Worm (Caenorhabditis elegans): ENCODE measurements around the gene C11E4.8.

DNA sequence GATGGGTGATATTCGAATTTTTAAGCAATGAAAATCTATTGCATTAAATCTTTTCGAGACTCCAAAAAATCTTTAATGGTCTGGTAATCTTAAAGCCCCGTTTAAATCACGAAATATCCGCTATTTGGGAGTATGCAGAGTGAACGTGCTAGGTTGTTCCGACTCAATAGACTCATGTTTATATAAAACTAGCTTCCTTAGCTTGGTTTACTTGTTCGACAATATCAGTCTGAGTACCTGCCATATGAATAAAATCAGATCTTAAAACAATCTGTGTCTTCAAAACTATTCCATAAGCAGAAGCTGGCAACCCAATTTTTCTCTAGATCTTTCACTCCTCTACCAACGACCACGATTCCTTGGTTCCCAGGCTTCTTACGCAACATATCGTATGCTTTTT lies 17.1 kb upstream of the C11E4.8 start:
- TF ChIP-seq ama-1 (optimal IDR thresholded peaks at IDR 0.05) (no peak), hnd-1 (tag; optimal IDR thresholded peaks at IDR 0.05) (no peak), aly-1 (tag; optimal IDR thresholded peaks at IDR 0.05) (no peak), ceh-13 (GFP tag; optimal IDR thresholded peaks at IDR 0.05) (no peak), hmbx-1 (tag; optimal IDR thresholded peaks at IDR 0.05) (no peak), ets-7 (tag; optimal IDR thresholded peaks at IDR 0.05) (no peak), scrt-1 (GFP tag; IDR thresholded peaks at IDR 0.05) (no peak), ceh-36 (tag; optimal IDR thresholded peaks at IDR 0.05) (no peak), flt-1 (GFP tag; IDR thresholded peaks at IDR 0.05) (no peak), sea-1 (GFP tag; conservative IDR thresholded peaks at IDR 0.05) (no peak), F13C5.2 (tag; optimal IDR thresholded peaks at IDR 0.05) (no peak)

Measured in whole organism, early embryonic.